Worm (Caenorhabditis elegans): ENCODE results near the gene ptr-5.

ce11 chrX:17368542-17368941 lies 50.2 kb downstream of the ptr-5 start, which contains the start of gene mfsd-10:
- TF ChIP-seq snpc-4 (tag; optimal IDR thresholded peaks at IDR 0.05) (no peak), spr-3 (GFP tag; optimal IDR thresholded peaks at IDR 0.05) (no peak), nhr-77 (tag; optimal IDR thresholded peaks at IDR 0.05) (no peak), dpl-1 (GFP tag; optimal IDR thresholded peaks at IDR 0.05) (no peak)

Measured in whole organism, L4 larva.